Worm (Caenorhabditis elegans) whole organism, L3 larva: Measurements from ENCODE around the gene rsp-2.

ENCODE experiments used
- R02D3.7 ChIP-seq: fragments of 150-350 bp; optimal IDR thresholded peaks from 2 replicates; lab custom pipeline; 2014; ENCODE audit warnings: missing biosample characterization, missing genetic modification characterization
- elt-3 ChIP-seq, 3 experiments: fragments of 150-350 bp in 1 of 3; sonication (generic microtip) in 2 of 3; optimal IDR thresholded peaks; 2 replicates in 2 of 3; 4 replicates in 1 of 3; lab custom pipeline; 2014 to 2017; ENCODE audit warnings: missing biosample characterization in 3 of 3, missing genetic modification characterization in 3 of 3
- nhr-237 ChIP-seq: fragments of 150-350 bp; optimal IDR thresholded peaks from 2 replicates; lab custom pipeline; 2014; ENCODE audit warnings: missing biosample characterization, missing genetic modification characterization
- snpc-4 ChIP-seq: fragments of 150-350 bp; optimal IDR thresholded peaks from 2 replicates; lab custom pipeline; 2014; ENCODE audit warnings: missing biosample characterization, missing genetic modification characterization
- tbx-2 ChIP-seq: sonication (generic microtip); optimal IDR thresholded peaks from 2 replicates; lab custom pipeline; 2016; ENCODE audit warnings: mild to moderate bottlenecking, missing genetic modification characterization, missing compliant biosample characterization

DNA sequence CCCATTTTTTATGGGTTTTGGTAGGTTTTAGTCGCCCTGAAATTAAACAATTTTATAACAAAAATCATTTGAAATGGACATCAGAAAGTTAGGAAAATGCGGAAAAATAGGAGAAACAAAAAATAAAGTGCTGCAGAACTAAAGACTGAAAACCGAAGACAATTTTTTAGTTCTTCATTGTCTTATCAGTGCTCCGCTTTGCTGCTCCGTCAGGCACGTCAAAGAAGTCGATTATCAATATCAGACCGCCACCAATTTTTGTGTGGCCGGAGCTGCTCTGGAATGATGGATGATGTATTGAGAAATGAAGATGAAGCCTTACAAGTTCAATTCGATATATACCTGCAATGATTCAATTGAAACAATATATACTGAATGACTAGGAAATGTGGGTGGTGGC is 14.3 kb downstream of the rsp-2 start, which contains the start of gene vha-6:
- TF ChIP-seq nhr-237 (tag; lab: Kevin White, UChicago) (no peak), elt-3 (tag; optimal IDR thresholded peaks at IDR 0.05; lab: Kevin White, UChicago) (no peak), R02D3.7 (tag; lab: Kevin White, UChicago) (no peak), snpc-4 (tag; lab: Kevin White, UChicago) (no peak), tbx-2 (no peak)
